Worm (Caenorhabditis elegans) whole organism, L1 larva: Measurements from ENCODE around the gene moc-5.
A peak's percentile ranks its signal among the peaks of the same experiment; 100 is the strongest.

Source experiments
- C04F5.9 ChIP-seq: sonication (generic microtip); optimal IDR thresholded peaks from 2 replicates; lab custom pipeline; 2016; ENCODE audit warnings: missing genetic modification characterization, missing compliant biosample characterization
- F16B12.6 ChIP-seq: fragments of 150-350 bp; optimal IDR thresholded peaks from 2 replicates; lab custom pipeline; 2014; ENCODE audit warnings: missing biosample characterization, missing genetic modification characterization
- Y116A8C.19 ChIP-seq: sonication (generic microtip); optimal IDR thresholded peaks from 2 replicates; lab custom pipeline; 2016; ENCODE audit warnings: missing compliant biosample characterization, missing genetic modification characterization, borderline replicate concordance
- alr-1 ChIP-seq: fragments of 200-800 bp; sonication (Bioruptor generic); optimal IDR thresholded peaks from 2 replicates; lab custom pipeline; 2018; ENCODE audit warnings: borderline replicate concordance, mild to moderate bottlenecking, missing genetic modification characterization, missing compliant biosample characterization
- ama-1 ChIP-seq: fragments of 150-350 bp; optimal IDR thresholded peaks from 2 replicates; lab custom pipeline; 2014
- ceh-63 ChIP-seq: fragments of 200-800 bp; sonication (Bioruptor generic); optimal IDR thresholded peaks from 2 replicates; lab custom pipeline; 2018; ENCODE audit warnings: mild to moderate bottlenecking, missing genetic modification characterization, missing compliant biosample characterization
- ceh-8 ChIP-seq: fragments of 200-800 bp; sonication (Bioruptor generic); optimal IDR thresholded peaks from 2 replicates; lab custom pipeline; 2018; ENCODE audit warnings: mild to moderate bottlenecking, missing genetic modification characterization, moderate library complexity, missing compliant biosample characterization
- ceh-88 ChIP-seq: fragments of 200-800 bp; sonication (Bioruptor generic); IDR thresholded peaks from 2 replicates; pipeline ENCODE4 v1.3.6; 2022; ENCODE audit warnings: missing genetic modification characterization, missing compliant biosample characterization
- elt-2 ChIP-seq: sonication (generic microtip); optimal IDR thresholded peaks from 2 replicates; lab custom pipeline; 2016; ENCODE audit warnings: missing genetic modification characterization, mild to moderate bottlenecking, inconsistent platforms, missing compliant biosample characterization, missing genetic modification reagents
- elt-3 ChIP-seq, 6 experiments: fragments of 150-350 bp in 1 of 6; sonication (generic microtip); optimal IDR thresholded peaks; 2 replicates each; lab custom pipeline; 2017 to 2018; ENCODE audit warnings: missing biosample characterization in 6 of 6, missing genetic modification characterization in 6 of 6, inconsistent platforms in 1 of 6
- ets-5 ChIP-seq: fragments of 200-800 bp; sonication (Bioruptor generic); IDR thresholded peaks from 2 replicates; pipeline ENCODE4 v1.3.6; 2022; ENCODE audit warnings: missing genetic modification characterization, missing compliant biosample characterization
- fkh-8 ChIP-seq: sonication (generic microtip); optimal IDR thresholded peaks from 2 replicates; lab custom pipeline; 2016; ENCODE audit warnings: mild to moderate bottlenecking, missing genetic modification characterization, missing compliant biosample characterization
- fos-1 ChIP-seq: fragments of 150-350 bp; optimal IDR thresholded peaks from 2 replicates; lab custom pipeline; 2014; ENCODE audit warnings: missing biosample characterization, missing genetic modification characterization
- grh-1 ChIP-seq: fragments of 200-800 bp; sonication (Bioruptor generic); IDR thresholded peaks from 2 replicates; pipeline ENCODE4 v1.3.6; 2022; ENCODE audit warnings: missing genetic modification reagents, missing genetic modification characterization, missing compliant biosample characterization
- hpl-2 ChIP-seq: fragments of 150-350 bp; optimal IDR thresholded peaks from 2 replicates; lab custom pipeline; 2014; ENCODE audit warnings: missing biosample characterization, missing genetic modification reagents, missing genetic modification characterization
- isw-1 ChIP-seq: fragments of 200-800 bp; sonication (Bioruptor generic); IDR thresholded peaks from 2 replicates; pipeline ENCODE4 v1.3.6; 2022; ENCODE audit warnings: missing genetic modification characterization, missing compliant biosample characterization
- lin-14 ChIP-seq: fragments of 200-800 bp; sonication (Bioruptor generic); optimal IDR thresholded peaks from 2 replicates; lab custom pipeline; 2018; ENCODE audit warnings: mild to moderate bottlenecking, missing genetic modification characterization, moderate library complexity, missing compliant biosample characterization
- lin-15B ChIP-seq: fragments of 150-350 bp; sonication (generic microtip); optimal IDR thresholded peaks from 3 replicates; lab custom pipeline; 2014; ENCODE audit warnings: missing biosample characterization, missing genetic modification characterization
- lir-3 ChIP-seq: sonication (generic microtip); optimal IDR thresholded peaks from 2 replicates; lab custom pipeline; 2016; ENCODE audit warnings: mild to moderate bottlenecking, missing genetic modification characterization, moderate library complexity, missing compliant biosample characterization; ENCODE audit not compliant: poor library complexity
- mep-1 ChIP-seq: fragments of 150-350 bp; optimal IDR thresholded peaks from 2 replicates; lab custom pipeline; 2014; ENCODE audit warnings: missing biosample characterization, missing genetic modification characterization
- nhr-12 ChIP-seq: sonication (generic microtip); optimal IDR thresholded peaks from 2 replicates; lab custom pipeline; 2017; ENCODE audit warnings: missing biosample characterization, missing genetic modification characterization
- nhr-19 ChIP-seq: fragments of 200-800 bp; sonication (Bioruptor generic); conservative IDR thresholded peaks from 2 replicates; pipeline ENCODE4 v1.3.6; 2022; ENCODE audit warnings: missing genetic modification characterization, missing compliant biosample characterization
- nhr-20 ChIP-seq: sonication (generic microtip); optimal IDR thresholded peaks from 2 replicates; lab custom pipeline; 2016; ENCODE audit warnings: mild to moderate bottlenecking, missing genetic modification characterization, missing compliant biosample characterization
- nhr-28 ChIP-seq: fragments of 150-350 bp; optimal IDR thresholded peaks from 2 replicates; lab custom pipeline; 2014; ENCODE audit warnings: missing biosample characterization, missing genetic modification characterization
- nhr-47 ChIP-seq: sonication (generic microtip); optimal IDR thresholded peaks from 2 replicates; lab custom pipeline; 2016; ENCODE audit warnings: mild to moderate bottlenecking, missing genetic modification characterization, moderate library complexity, missing compliant biosample characterization
- nhr-71 ChIP-seq: sonication (generic microtip); optimal IDR thresholded peaks from 2 replicates; lab custom pipeline; 2016; ENCODE audit warnings: mild to moderate bottlenecking, missing genetic modification characterization, moderate library complexity, missing compliant biosample characterization
- nhr-77 ChIP-seq: fragments of 150-350 bp; optimal IDR thresholded peaks from 2 replicates; lab custom pipeline; 2014; ENCODE audit warnings: missing biosample characterization, missing genetic modification characterization
- nhr-84 ChIP-seq: sonication (generic microtip); optimal IDR thresholded peaks from 2 replicates; lab custom pipeline; 2017; ENCODE audit warnings: missing biosample characterization, missing genetic modification characterization
- nhr-85 ChIP-seq: sonication (generic microtip); peaks from one replicate; lab custom pipeline; 2016; ENCODE audit warnings: missing genetic modification characterization, inconsistent platforms, missing compliant biosample characterization
- nhr-90 ChIP-seq: sonication (generic microtip); optimal IDR thresholded peaks from 2 replicates; lab custom pipeline; 2016; ENCODE audit warnings: mild to moderate bottlenecking, missing genetic modification characterization, missing compliant biosample characterization; ENCODE audit not compliant: poor library complexity
- pag-3 ChIP-seq: sonication (generic microtip); optimal IDR thresholded peaks from 2 replicates; lab custom pipeline; 2017; ENCODE audit warnings: missing genetic modification characterization, mild to moderate bottlenecking, missing compliant biosample characterization, antibody characterized with exemption, borderline replicate concordance; ENCODE audit not compliant: insufficient read depth
- pqm-1 ChIP-seq: sonication (generic microtip); optimal IDR thresholded peaks from 3 replicates; lab custom pipeline; 2017; ENCODE audit warnings: missing biosample characterization, missing genetic modification characterization
- sox-4 ChIP-seq: sonication (generic microtip); optimal IDR thresholded peaks from 2 replicates; lab custom pipeline; 2016; ENCODE audit warnings: missing genetic modification characterization, missing compliant biosample characterization
- sptf-1 ChIP-seq: fragments of 150-350 bp; optimal IDR thresholded peaks from 2 replicates; lab custom pipeline; 2014; ENCODE audit warnings: missing biosample characterization, missing genetic modification characterization
- sup-37 ChIP-seq: fragments of 200-800 bp; sonication (Bioruptor generic); optimal IDR thresholded peaks from 2 replicates; lab custom pipeline; 2018; ENCODE audit warnings: mild to moderate bottlenecking, missing genetic modification characterization, missing compliant biosample characterization
- swsn-7 ChIP-seq: sonication (generic microtip); optimal IDR thresholded peaks from 2 replicates; lab custom pipeline; 2016; ENCODE audit warnings: missing genetic modification characterization, missing compliant biosample characterization
- tbx-2 ChIP-seq: sonication (generic microtip); optimal IDR thresholded peaks from 2 replicates; lab custom pipeline; 2016; ENCODE audit warnings: missing genetic modification characterization, missing compliant biosample characterization
- unc-130 ChIP-seq: fragments of 150-350 bp; optimal IDR thresholded peaks from 2 replicates; lab custom pipeline; 2017; ENCODE audit warnings: missing biosample characterization, missing genetic modification characterization, inconsistent platforms
- unc-30 ChIP-seq: sonication (generic microtip); optimal IDR thresholded peaks from 2 replicates; lab custom pipeline; 2017; ENCODE audit warnings: missing biosample characterization, missing genetic modification characterization
- unc-86 ChIP-seq: sonication (generic microtip); optimal IDR thresholded peaks from 2 replicates; lab custom pipeline; 2016; ENCODE audit warnings: missing genetic modification characterization, missing compliant biosample characterization
- vab-15 ChIP-seq: sonication (generic microtip); optimal IDR thresholded peaks from 2 replicates; lab custom pipeline; 2017; ENCODE audit warnings: missing genotype, mild to moderate bottlenecking, missing genetic modification characterization, missing compliant biosample characterization

Gene moc-5

ce11 chrX:9537538-9538172, 28.1 kb downstream of the moc-5 start (continued):
- TF ChIP-seq pag-3 (tag; lab: Kevin White, UChicago) (no peak), nhr-19 (GFP tag; lab: Robert Waterston, UW) (0 out of 2 replicates have a peak, but pooled peaks have one; percentile 17), nhr-71 (tag; lab: Kevin White, UChicago) (peak; percentile 41), grh-1 (GFP tag; lab: Robert Waterston, UW) (peak; percentile 39), lin-14 (GFP tag; lab: Kevin White, UChicago) (peak; percentile 49), elt-3 (tag; optimal IDR thresholded peaks at IDR 0.05; lab: Kevin White, UChicago) (peak in 5 of 6 experiments; percentile 26 to 91 (median 35)), fos-1 (tag; lab: Kevin White, UChicago) (no peak)

ce11 chrX:9536665-9537064, 29.1 kb downstream of the moc-5 start, which contains the start of gene C07B5.8:
TSS of gene C07B5.8 (minus strand) at chrX:9536765.
- TF ChIP-seq tbx-2 (no peak), sup-37 (GFP tag; lab: Kevin White, UChicago) (no peak), unc-130 (tag; lab: Kevin White, UChicago) (no peak), pqm-1 (tag; lab: Kevin White, UChicago) (no peak), F16B12.6 (no peak), hpl-2 (GFP tag; lab: Kevin White, UChicago) (no peak), nhr-12 (tag; lab: Kevin White, UChicago) (no peak), lin-14 (GFP tag; lab: Kevin White, UChicago) (no peak), nhr-71 (tag; lab: Kevin White, UChicago) (no peak), sox-4 (tag; lab: Kevin White, UChicago) (no peak), pag-3 (tag; lab: Kevin White, UChicago) (no peak), nhr-20 (no peak), ceh-63 (GFP tag; lab: Kevin White, UChicago) (no peak)
- TF ChIP-seq, all 84 proteins: peak for 0

- TF ChIP-seq nhr-84 (tag; lab: Kevin White, UChicago) (no peak), elt-2 (tag; lab: Kevin White, UChicago) (no peak), lin-14 (GFP tag; lab: Kevin White, UChicago) (no peak), isw-1 (GFP tag; lab: Robert Waterston, UW) (no peak), fos-1 (tag; lab: Kevin White, UChicago) (no peak), mep-1 (tag; lab: Kevin White, UChicago) (no peak), nhr-28 (no peak), nhr-77 (tag; lab: Kevin White, UChicago) (no peak), pag-3 (tag; lab: Kevin White, UChicago) (no peak), nhr-20 (peak; percentile 2), nhr-90 (tag; lab: Kevin White, UChicago) (peak; percentile 14), nhr-85 (tag; lab: Kevin White, UChicago) (peak; percentile 64), fkh-8 (tag; lab: Kevin White, UChicago) (no peak), ceh-88 (no peak), nhr-71 (tag; lab: Kevin White, UChicago) (peak; percentile 16), vab-15 (tag; lab: Kevin White, UChicago) (no peak), Y116A8C.19 (tag; lab: Kevin White, UChicago) (no peak), unc-130 (tag; lab: Kevin White, UChicago) (no peak)
Observed at ce11 chrX:9536008-9536407, 29.8 kb downstream of the moc-5 start.

ce11 chrX:9531640-9532039, 34.1 kb downstream of the moc-5 start:
- TF ChIP-seq nhr-12 (tag; lab: Kevin White, UChicago) (no peak), alr-1 (no peak), nhr-90 (tag; lab: Kevin White, UChicago) (no peak), sup-37 (GFP tag; lab: Kevin White, UChicago) (no peak), unc-86 (tag; lab: Kevin White, UChicago) (no peak), lin-15B (no peak), sptf-1 (tag; lab: Kevin White, UChicago) (no peak), swsn-7 (tag; lab: Kevin White, UChicago) (no peak), F16B12.6 (no peak), ama-1 (lab: Kevin White, UChicago) (no peak), C04F5.9 (no peak), tbx-2 (no peak), mep-1 (tag; lab: Kevin White, UChicago) (no peak), ets-5 (GFP tag; lab: Robert Waterston, UW) (no peak), lir-3 (tag; lab: Kevin White, UChicago) (no peak), unc-30 (tag; lab: Kevin White, UChicago) (no peak), nhr-28 (no peak), nhr-47 (tag; lab: Kevin White, UChicago) (no peak), ceh-8 (GFP tag; lab: Kevin White, UChicago) (no peak)
